Fruit fly (Drosophila melanogaster) whole organism, embryonic: ENCODE data around the gene Rpn9.

ENCODE experiments used
- Bteb2 ChIP-seq: fragments of 200-800 bp; sonication (Bioruptor generic); optimal IDR thresholded peaks from 2 replicates; lab custom pipeline; 2016; ENCODE audit warnings: missing biosample characterization, missing genetic modification characterization
- CG10147 ChIP-seq: fragments of 200-800 bp; sonication (Bioruptor generic); optimal IDR thresholded peaks from 2 replicates; lab custom pipeline; 2019; ENCODE audit warnings: missing biosample characterization, mild to moderate bottlenecking, missing genetic modification characterization, moderate library complexity
- CG1024 ChIP-seq: fragments of 200-800 bp; sonication (Bioruptor generic); IDR thresholded peaks from 2 replicates; pipeline ENCODE4 v1.3.6; 2022; ENCODE audit warnings: missing biosample characterization, missing genetic modification characterization
- CG10274 ChIP-seq: fragments of 200-800 bp; sonication (Bioruptor generic); optimal IDR thresholded peaks from 3 replicates; lab custom pipeline; 2017; ENCODE audit warnings: missing biosample characterization, mild to moderate bottlenecking, missing genetic modification characterization
- CG11085 ChIP-seq: fragments of 200-800 bp; sonication (Bioruptor generic); IDR thresholded peaks from 2 replicates; pipeline ENCODE4 v1.3.6; 2022; ENCODE audit warnings: missing biosample characterization, missing genetic modification characterization
- CG12219 ChIP-seq: fragments of 200-800 bp; sonication (Bioruptor generic); optimal IDR thresholded peaks from 3 replicates; lab custom pipeline; 2018; ENCODE audit warnings: missing biosample characterization, mild to moderate bottlenecking, missing genetic modification characterization
- CG15601 ChIP-seq: fragments of 200-800 bp; sonication (Bioruptor generic); optimal IDR thresholded peaks from 3 replicates; lab custom pipeline; 2019; ENCODE audit warnings: missing biosample characterization, mild to moderate bottlenecking, missing genetic modification characterization, moderate library complexity
- CG17612 ChIP-seq: fragments of 200-800 bp; sonication (Bioruptor generic); IDR thresholded peaks from 2 replicates; pipeline ENCODE4 v1.3.6; 2022; ENCODE audit warnings: missing biosample characterization, missing genetic modification characterization
- CG30403 ChIP-seq: fragments of 200-800 bp; sonication (Bioruptor generic); optimal IDR thresholded peaks from 3 replicates; lab custom pipeline; 2016; ENCODE audit warnings: missing biosample characterization, missing genetic modification characterization
- CG3065 ChIP-seq: fragments of 200-800 bp; sonication (Bioruptor generic); optimal IDR thresholded peaks from 2 replicates; lab custom pipeline; 2016; ENCODE audit warnings: missing biosample characterization, missing genetic modification characterization
- CG3281 ChIP-seq: fragments of 200-800 bp; sonication (Bioruptor generic); optimal IDR thresholded peaks from 3 replicates; lab custom pipeline; 2017; ENCODE audit warnings: missing biosample characterization, mild to moderate bottlenecking, missing genetic modification characterization
- CG4424 ChIP-seq: fragments of 200-800 bp; sonication (Bioruptor generic); optimal IDR thresholded peaks from 3 replicates; lab custom pipeline; 2016; ENCODE audit warnings: missing biosample characterization, missing genetic modification characterization
- CG5953 ChIP-seq: fragments of 200-800 bp; sonication (Bioruptor generic); IDR thresholded peaks from 2 replicates; pipeline ENCODE4 v1.3.6; 2022; ENCODE audit warnings: missing biosample characterization, missing genetic modification characterization
- CG6254 ChIP-seq: fragments of 200-800 bp; sonication (Bioruptor generic); optimal IDR thresholded peaks from 3 replicates; lab custom pipeline; 2017; ENCODE audit warnings: mild to moderate bottlenecking, missing biosample characterization, missing genetic modification reagents, missing genetic modification characterization
- CG7839 ChIP-seq: fragments of 200-800 bp; sonication (Bioruptor generic); optimal IDR thresholded peaks from 3 replicates; lab custom pipeline; 2018; ENCODE audit warnings: missing biosample characterization, mild to moderate bottlenecking, missing genetic modification characterization, moderate library complexity
- CHES-1-like ChIP-seq: fragments of 200-800 bp; sonication (Bioruptor generic); optimal IDR thresholded peaks from 2 replicates; lab custom pipeline; 2016; ENCODE audit warnings: missing biosample characterization, missing genetic modification characterization
- CrebB ChIP-seq: fragments of 200-800 bp; sonication (Bioruptor generic); optimal IDR thresholded peaks from 3 replicates; lab custom pipeline; 2018; ENCODE audit warnings: missing biosample characterization, mild to moderate bottlenecking, missing genetic modification characterization
- Dip2 ChIP-seq: fragments of 200-800 bp; sonication (Bioruptor generic); IDR thresholded peaks from 2 replicates; pipeline ENCODE4 v1.3.6; 2022; ENCODE audit warnings: missing biosample characterization, missing genetic modification characterization
- Elba2 ChIP-seq: fragments of 200-800 bp; sonication (Bioruptor generic); optimal IDR thresholded peaks from 3 replicates; lab custom pipeline; 2016; ENCODE audit warnings: missing biosample characterization, missing genetic modification characterization
- Fer1 ChIP-seq: fragments of 200-800 bp; sonication (Bioruptor generic); optimal IDR thresholded peaks from 2 replicates; lab custom pipeline; 2017; ENCODE audit warnings: missing biosample characterization, mild to moderate bottlenecking, missing genetic modification characterization
- Hmr ChIP-seq: fragments of 200-800 bp; sonication (Bioruptor generic); optimal IDR thresholded peaks from 3 replicates; lab custom pipeline; 2017; ENCODE audit warnings: mild to moderate bottlenecking, missing biosample characterization, missing genetic modification reagents, missing genetic modification characterization
- MBD-R2 ChIP-seq: fragments of 200-800 bp; sonication (Bioruptor generic); IDR thresholded peaks from 2 replicates; pipeline ENCODE4 v1.3.6; 2022; ENCODE audit warnings: missing biosample characterization, missing genetic modification characterization
- NC2α ChIP-seq: fragments of 200-800 bp; sonication (Bioruptor generic); optimal IDR thresholded peaks from 2 replicates; lab custom pipeline; 2016; ENCODE audit warnings: missing biosample characterization, missing genetic modification characterization
- Pdp1 ChIP-seq, 2 experiments: fragments of 200-800 bp; sonication (Bioruptor generic); optimal IDR thresholded peaks; 3 replicates each; lab custom pipeline; 2016; ENCODE audit warnings: missing biosample characterization in 2 of 2, missing genetic modification characterization in 2 of 2, mild to moderate bottlenecking in 1 of 2, moderate library complexity in 1 of 2
- Rfx ChIP-seq: fragments of 200-800 bp; sonication (Bioruptor generic); IDR thresholded peaks from 2 replicates; pipeline ENCODE4 v1.3.6; 2022; ENCODE audit warnings: missing biosample characterization, missing genetic modification characterization
- Scr ChIP-seq: fragments of 200-800 bp; sonication (Bioruptor generic); IDR thresholded peaks from 2 replicates; pipeline ENCODE4 v1.3.6; 2022; ENCODE audit warnings: missing biosample characterization, missing genetic modification characterization; ENCODE audit not compliant: partially characterized antibody
- Xrp1 ChIP-seq: fragments of 200-800 bp; sonication (Bioruptor generic); IDR thresholded peaks from 2 replicates; pipeline ENCODE4 v1.3.6; 2022; ENCODE audit warnings: missing biosample characterization, missing genetic modification characterization
- ap ChIP-seq: fragments of 200-800 bp; sonication (Bioruptor generic); IDR thresholded peaks from 2 replicates; pipeline ENCODE4 v1.3.6; 2022; ENCODE audit warnings: missing biosample characterization, missing genetic modification characterization
- bab2 ChIP-seq: fragments of 200-800 bp; sonication (Bioruptor generic); optimal IDR thresholded peaks from 2 replicates; lab custom pipeline; 2016; ENCODE audit warnings: missing biosample characterization, missing genetic modification characterization
- bcd ChIP-seq: fragments of 200-800 bp; sonication (Bioruptor generic); optimal IDR thresholded peaks from 2 replicates; lab custom pipeline; 2017; ENCODE audit warnings: missing biosample characterization, mild to moderate bottlenecking, missing genetic modification characterization
- cad ChIP-seq: fragments of >200 bp; optimal IDR thresholded peaks from 2 replicates; lab custom pipeline; 2017; ENCODE audit warnings: missing biosample characterization, missing genetic modification characterization
- cg ChIP-seq: fragments of 200-800 bp; sonication (Bioruptor generic); optimal IDR thresholded peaks from 3 replicates; lab custom pipeline; 2019; ENCODE audit warnings: missing biosample characterization, mild to moderate bottlenecking, missing genetic modification characterization, moderate library complexity
- corto ChIP-seq: fragments of 200-800 bp; sonication (Bioruptor generic); optimal IDR thresholded peaks from 2 replicates; lab custom pipeline; 2016; ENCODE audit warnings: missing biosample characterization, mild to moderate bottlenecking, missing genetic modification characterization, moderate library complexity
- ems ChIP-seq: fragments of 200-800 bp; sonication (Bioruptor generic); optimal IDR thresholded peaks from 3 replicates; lab custom pipeline; 2016; ENCODE audit warnings: missing biosample characterization, missing genetic modification characterization
- esg ChIP-seq: fragments of 200-800 bp; sonication (Bioruptor generic); conservative IDR thresholded peaks from 2 replicates; pipeline ENCODE4 v1.3.6; 2022; ENCODE audit warnings: missing biosample characterization, missing genetic modification characterization
- fu2 ChIP-seq: fragments of 200-800 bp; sonication (Bioruptor generic); optimal IDR thresholded peaks from 2 replicates; lab custom pipeline; 2016; ENCODE audit warnings: missing biosample characterization, missing genetic modification characterization
- grau ChIP-seq: fragments of 200-800 bp; optimal IDR thresholded peaks from 3 replicates; lab custom pipeline; 2019; ENCODE audit warnings: missing biosample characterization, mild to moderate bottlenecking, missing genetic modification characterization, moderate library complexity
- inv ChIP-seq: fragments of 200-800 bp; sonication (Bioruptor generic); IDR thresholded peaks from 2 replicates; pipeline ENCODE4 v1.3.6; 2022; ENCODE audit warnings: missing biosample characterization, missing genetic modification characterization; ENCODE audit not compliant: partially characterized antibody
- lmd ChIP-seq: fragments of 200-800 bp; sonication (Bioruptor generic); IDR thresholded peaks from 2 replicates; pipeline ENCODE4 v1.3.6; 2022; ENCODE audit warnings: missing biosample characterization, missing genetic modification characterization
- luna ChIP-seq: fragments of 200-800 bp; sonication (Bioruptor generic); optimal IDR thresholded peaks from 2 replicates; lab custom pipeline; 2016; ENCODE audit warnings: missing biosample characterization, missing genetic modification characterization
- maf-S ChIP-seq: fragments of 200-800 bp; sonication (Bioruptor generic); optimal IDR thresholded peaks from 2 replicates; lab custom pipeline; 2016; ENCODE audit warnings: missing biosample characterization, missing genetic modification characterization
- org-1 ChIP-seq: fragments of 200-800 bp; sonication (Bioruptor generic); optimal IDR thresholded peaks from 2 replicates; lab custom pipeline; 2017; ENCODE audit warnings: missing biosample characterization, missing genetic modification characterization
- peb ChIP-seq: fragments of 200-800 bp; sonication (Bioruptor generic); IDR thresholded peaks from 2 replicates; pipeline ENCODE4 v1.3.6; 2022; ENCODE audit warnings: missing biosample characterization, missing genetic modification characterization
- pho ChIP-seq: fragments of 200-800 bp; sonication (Bioruptor generic); optimal IDR thresholded peaks from 2 replicates; lab custom pipeline; 2016; ENCODE audit warnings: missing biosample characterization, missing genetic modification characterization
- pita ChIP-seq: fragments of 200-800 bp; sonication (Bioruptor generic); optimal IDR thresholded peaks from 2 replicates; lab custom pipeline; 2017; ENCODE audit warnings: missing biosample characterization, mild to moderate bottlenecking, missing genetic modification characterization
- repo ChIP-seq: fragments of 200-800 bp; sonication (Bioruptor generic); optimal IDR thresholded peaks from 2 replicates; lab custom pipeline; 2016; ENCODE audit warnings: missing biosample characterization, missing genetic modification characterization
- sens ChIP-seq: fragments of 200-800 bp; sonication (Bioruptor generic); peaks from one replicate; lab custom pipeline; 2016; ENCODE audit warnings: missing biosample characterization, missing genetic modification characterization
- sna ChIP-seq: fragments of 200-800 bp; sonication (Bioruptor generic); IDR thresholded peaks from 2 replicates; pipeline ENCODE4 v1.3.6; 2022; ENCODE audit warnings: missing biosample characterization, missing genetic modification characterization; ENCODE audit not compliant: partially characterized antibody
- so ChIP-seq: fragments of 200-800 bp; sonication (Bioruptor generic); IDR thresholded peaks from 3 replicates; pipeline ENCODE4 v1.3.6; 2022; ENCODE audit warnings: missing biosample characterization, missing genetic modification characterization
- tgo ChIP-seq: fragments of 200-800 bp; sonication (Bioruptor generic); IDR thresholded peaks from 3 replicates; pipeline ENCODE4 v1.3.6; 2022; ENCODE audit warnings: missing biosample characterization, missing genetic modification characterization
- ttk ChIP-seq: fragments of 200-800 bp; sonication (Bioruptor generic); IDR thresholded peaks from 2 replicates; pipeline ENCODE4 v2.1.2; 2022; ENCODE audit warnings: missing biosample characterization, missing genetic modification characterization

Rpn9 gene

dm6 chr3R:23722680-23723372 is 10.4 kb downstream of the Rpn9 start, which contains the start of gene CG10365 (continued):
- TF ChIP-seq CG7839 (peak; percentile 96), MBD-R2 (GFP tag; lab: Robert Waterston, UW) (peak; percentile 35; the same call in 1 of the 2 replicates), corto (GFP tag; lab: Kevin White, UChicago) (peak; percentile 33), CG1024 (GFP tag; lab: Robert Waterston, UW) (peak; percentile 60), Rfx (peak; percentile 87), inv (no peak), fu2 (no peak), CG3281 (GFP tag; lab: Kevin White, UChicago) (peak; percentile 86), org-1 (peak; percentile 72), ttk (peak; percentile 79), ems (no peak), sens (peak; percentile 57), maf-S (GFP tag; lab: Kevin White, UChicago) (no peak), CG3065 (GFP tag; lab: Kevin White, UChicago) (peak; percentile 3), Dip2 (no peak), CG6254 (GFP tag; lab: Kevin White, UChicago) (peak; percentile 52), CG30403 (peak; percentile 90), CG15601 (tag; lab: Kevin White, UChicago) (peak; percentile 70), repo (no peak), tgo (GFP tag; lab: Robert Waterston, UW) (peak; percentile 92), NC2α (no peak), so (peak; percentile 79), CG10274 (no peak), CG17612 (GFP tag; lab: Robert Waterston, UW) (peak; percentile 72), luna (GFP tag; lab: Kevin White, UChicago) (no peak), cg (no peak), CrebB (tag; lab: Kevin White, UChicago) (peak; percentile 72), Bteb2 (GFP tag; lab: Kevin White, UChicago) (no peak), CG5953 (peak; percentile 63; the same call in 1 of the 2 replicates), Hmr (peak; percentile 94), Fer1 (GFP tag; lab: Kevin White, UChicago) (peak; percentile 89), Scr (GFP tag; lab: Robert Waterston, UW) (no peak), grau (peak; percentile 86), pita (no peak), lmd (GFP tag; lab: Robert Waterston, UW) (peak; percentile 85), peb (GFP tag; lab: Robert Waterston, UW) (peak; percentile 24; the same call in 1 of the 2 replicates), bcd (GFP tag; lab: Kevin White, UChicago) (peak; percentile 80), Xrp1 (GFP tag; lab: Robert Waterston, UW) (peak; percentile 86), sna (GFP tag; lab: Robert Waterston, UW) (no peak), cad (no peak), CG4424 (GFP tag; lab: Kevin White, UChicago) (peak; percentile 82), bab2 (peak; percentile 21), CHES-1-like (GFP tag; lab: Kevin White, UChicago) (no peak), CG11085 (GFP tag; lab: Robert Waterston, UW) (peak; percentile 76), CG12219 (GFP tag; lab: Kevin White, UChicago) (peak; percentile 59), esg (GFP tag; lab: Robert Waterston, UW) (peak; percentile 86), Pdp1 (GFP tag; optimal IDR thresholded peaks at IDR 0.05; lab: Kevin White, UChicago) (peak in 1 of 2 experiments; percentile 96), Elba2 (GFP tag; lab: Kevin White, UChicago) (no peak), ap (GFP tag; lab: Robert Waterston, UW) (peak; percentile 81), CG10147 (peak; percentile 94), pho (GFP tag; lab: Kevin White, UChicago) (no peak)
